Worm (Caenorhabditis elegans) whole organism, L2 larva: ENCODE results near the gene cct-4.

Experiments
- C34F6.9 ChIP-seq: fragments of 150-350 bp; optimal IDR thresholded peaks from 2 replicates; lab custom pipeline; 2014; ENCODE audit warnings: missing biosample characterization, missing genetic modification characterization
- ama-1 ChIP-seq: fragments of 150-350 bp; optimal IDR thresholded peaks from 2 replicates; lab custom pipeline; 2018; ENCODE audit warnings: inconsistent platforms
- blmp-1 ChIP-seq: sonication (generic microtip); optimal IDR thresholded peaks from 2 replicates; lab custom pipeline; 2017; ENCODE audit warnings: missing genetic modification characterization, mild to moderate bottlenecking, missing compliant biosample characterization, antibody characterized with exemption, moderate library complexity; ENCODE audit not compliant: insufficient read depth
- ceh-82 ChIP-seq: fragments of 150-350 bp; optimal IDR thresholded peaks from 2 replicates; lab custom pipeline; 2014; ENCODE audit warnings: missing biosample characterization, missing genetic modification characterization
- dmd-4 ChIP-seq: sonication (generic microtip); optimal IDR thresholded peaks from 2 replicates; lab custom pipeline; 2017; ENCODE audit warnings: missing biosample characterization, missing genetic modification characterization
- nhr-10 ChIP-seq: sonication (generic microtip); optimal IDR thresholded peaks from 2 replicates; lab custom pipeline; 2017; ENCODE audit warnings: missing biosample characterization, missing genetic modification characterization
- nhr-11 ChIP-seq: fragments of 150-350 bp; optimal IDR thresholded peaks from 2 replicates; lab custom pipeline; 2014; ENCODE audit warnings: missing biosample characterization, missing genetic modification characterization
- nhr-12 ChIP-seq: fragments of 150-350 bp; optimal IDR thresholded peaks from 2 replicates; lab custom pipeline; 2014; ENCODE audit warnings: missing biosample characterization, missing genetic modification characterization
- ztf-4 ChIP-seq: fragments of 150-350 bp; optimal IDR thresholded peaks from 2 replicates; lab custom pipeline; 2014; ENCODE audit warnings: missing biosample characterization, missing genetic modification characterization

DNA sequence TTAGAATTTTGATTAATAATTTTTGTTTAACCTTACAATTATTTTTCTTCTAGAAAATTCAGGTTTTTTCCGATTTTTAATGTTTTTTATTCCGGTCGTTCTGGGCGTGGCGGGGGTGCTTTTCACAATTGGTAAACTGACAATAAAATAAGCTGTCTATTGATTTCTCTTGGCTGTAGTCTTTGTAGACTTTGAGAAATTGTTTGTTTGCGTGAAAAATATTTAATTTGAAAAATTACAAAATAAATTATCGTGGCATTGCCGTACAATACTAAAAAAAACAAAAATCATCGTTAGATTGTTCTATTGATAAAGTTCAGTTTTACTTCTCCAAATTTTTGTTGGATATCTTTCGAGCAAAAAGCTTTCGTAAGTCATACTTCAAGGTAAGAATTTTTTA lies 37.0 kb upstream of the cct-4 start, which contains the start of gene F35C11.3:
- TF ChIP-seq dmd-4 (tag; lab: Kevin White, UChicago) (no peak), C34F6.9 (tag; lab: Kevin White, UChicago) (no peak), ztf-4 (tag; lab: Kevin White, UChicago) (no peak), blmp-1 (no peak), nhr-12 (tag; lab: Kevin White, UChicago) (no peak), nhr-11 (tag; lab: Kevin White, UChicago) (no peak), ceh-82 (tag; lab: Kevin White, UChicago) (no peak), ama-1 (lab: Kevin White, UChicago) (no peak), nhr-10 (tag; lab: Kevin White, UChicago) (no peak)
